Fruit fly (Drosophila melanogaster) whole organism, embryonic: ENCODE results near the gene CG33095.

Source experiments
- Bdp1 ChIP-seq: fragments of 200-800 bp; sonication (Bioruptor generic); optimal IDR thresholded peaks from 3 replicates; lab custom pipeline; 2016; ENCODE audit warnings: missing biosample characterization, missing genetic modification characterization
- C15 ChIP-seq: fragments of 200-800 bp; sonication (Bioruptor generic); IDR thresholded peaks from 3 replicates; pipeline ENCODE4 v1.3.6; 2022; ENCODE audit warnings: missing biosample characterization, missing genetic modification characterization
- CG1024 ChIP-seq: fragments of 200-800 bp; sonication (Bioruptor generic); IDR thresholded peaks from 2 replicates; pipeline ENCODE4 v1.3.6; 2022; ENCODE audit warnings: missing biosample characterization, missing genetic modification characterization
- CG10565 ChIP-seq: fragments of 200-800 bp; sonication (Bioruptor generic); optimal IDR thresholded peaks from 3 replicates; lab custom pipeline; 2016; ENCODE audit warnings: missing biosample characterization, mild to moderate bottlenecking, missing genetic modification characterization
- CG10654 ChIP-seq: fragments of 200-800 bp; sonication (Bioruptor generic); optimal IDR thresholded peaks from 2 replicates; lab custom pipeline; 2016; ENCODE audit warnings: missing biosample characterization, missing genetic modification characterization
- CG11085 ChIP-seq: fragments of 200-800 bp; sonication (Bioruptor generic); IDR thresholded peaks from 2 replicates; pipeline ENCODE4 v1.3.6; 2022; ENCODE audit warnings: missing biosample characterization, missing genetic modification characterization
- CG13894 ChIP-seq: fragments of 200-800 bp; sonication (Bioruptor generic); optimal IDR thresholded peaks from 3 replicates; lab custom pipeline; 2018; ENCODE audit warnings: missing biosample characterization, mild to moderate bottlenecking, missing genetic modification characterization, moderate library complexity
- CG14014 ChIP-seq: fragments of 200-800 bp; sonication (Bioruptor generic); IDR thresholded peaks from 2 replicates; pipeline ENCODE4 v1.3.6; 2022; ENCODE audit warnings: missing biosample characterization, missing genetic modification characterization
- CG15696 ChIP-seq: fragments of 200-800 bp; sonication (Bioruptor generic); optimal IDR thresholded peaks from 2 replicates; lab custom pipeline; 2019; ENCODE audit warnings: missing biosample characterization, mild to moderate bottlenecking, missing genetic modification characterization, moderate library complexity
- CG17186 ChIP-seq: fragments of 200-800 bp; sonication (Bioruptor generic); optimal IDR thresholded peaks from 3 replicates; lab custom pipeline; 2017; ENCODE audit warnings: missing biosample characterization, missing genetic modification reagents, missing genetic modification characterization
- CG17802 ChIP-seq: fragments of 200-800 bp; sonication (Bioruptor generic); optimal IDR thresholded peaks from 2 replicates; lab custom pipeline; 2018; ENCODE audit warnings: missing biosample characterization, mild to moderate bottlenecking, missing genetic modification characterization, moderate library complexity
- CG2116 ChIP-seq: fragments of 200-800 bp; sonication (Bioruptor generic); optimal IDR thresholded peaks from 3 replicates; lab custom pipeline; 2018; ENCODE audit warnings: missing biosample characterization, mild to moderate bottlenecking, missing genetic modification characterization
- CG2202 ChIP-seq: fragments of 200-800 bp; sonication (Bioruptor generic); optimal IDR thresholded peaks from 2 replicates; lab custom pipeline; 2018; ENCODE audit warnings: missing biosample characterization, mild to moderate bottlenecking, missing genetic modification characterization
- CG2678 ChIP-seq: fragments of 200-800 bp; sonication (Bioruptor generic); optimal IDR thresholded peaks from 3 replicates; lab custom pipeline; 2019; ENCODE audit warnings: missing biosample characterization, mild to moderate bottlenecking, missing genetic modification characterization, moderate library complexity
- CG31224 ChIP-seq: fragments of 200-800 bp; sonication (Bioruptor generic); IDR thresholded peaks from 2 replicates; pipeline ENCODE4 v1.3.6; 2022; ENCODE audit warnings: missing biosample characterization, missing genetic modification characterization
- CG3163 ChIP-seq: fragments of 200-800 bp; sonication (Bioruptor generic); optimal IDR thresholded peaks from 3 replicates; lab custom pipeline; 2016; ENCODE audit warnings: missing biosample characterization, missing genetic modification characterization
- CG3407 ChIP-seq: fragments of 200-800 bp; sonication (Bioruptor generic); optimal IDR thresholded peaks from 2 replicates; lab custom pipeline; 2018; ENCODE audit warnings: missing biosample characterization, mild to moderate bottlenecking, missing genetic modification characterization
- CG3995 ChIP-seq: fragments of 200-800 bp; sonication (Bioruptor generic); optimal IDR thresholded peaks from 3 replicates; lab custom pipeline; 2016; ENCODE audit warnings: missing biosample characterization, missing genetic modification characterization
- CG4617 ChIP-seq: fragments of 200-800 bp; sonication (Bioruptor generic); optimal IDR thresholded peaks from 3 replicates; lab custom pipeline; 2016; ENCODE audit warnings: missing biosample characterization, missing genetic modification characterization, borderline replicate concordance
- CG4707 ChIP-seq: fragments of 200-800 bp; sonication (Bioruptor generic); optimal IDR thresholded peaks from 2 replicates; lab custom pipeline; 2018; ENCODE audit warnings: missing biosample characterization, mild to moderate bottlenecking, missing genetic modification characterization, moderate library complexity
- CG7372 ChIP-seq: fragments of 200-800 bp; sonication (Bioruptor generic); IDR thresholded peaks from 2 replicates; pipeline ENCODE4 v1.3.6; 2022; ENCODE audit warnings: missing biosample characterization, missing genetic modification characterization
- CG7786 ChIP-seq: fragments of 200-800 bp; sonication (Bioruptor generic); optimal IDR thresholded peaks from 2 replicates; lab custom pipeline; 2016; ENCODE audit warnings: missing biosample characterization, missing genetic modification characterization
- CG7963 ChIP-seq: fragments of 200-800 bp; sonication (Bioruptor generic); IDR thresholded peaks from 3 replicates; pipeline ENCODE4 v1.3.6; 2022; ENCODE audit warnings: missing biosample characterization, missing genetic modification characterization; ENCODE audit not compliant: partially characterized antibody
- CG8281 ChIP-seq: fragments of 200-800 bp; sonication (Bioruptor generic); optimal IDR thresholded peaks from 2 replicates; lab custom pipeline; 2018; ENCODE audit warnings: missing biosample characterization, mild to moderate bottlenecking, missing genetic modification characterization, moderate library complexity
- Fer1 ChIP-seq: fragments of 200-800 bp; sonication (Bioruptor generic); optimal IDR thresholded peaks from 2 replicates; lab custom pipeline; 2017; ENCODE audit warnings: missing biosample characterization, mild to moderate bottlenecking, missing genetic modification characterization
- Fer2 ChIP-seq: fragments of 200-800 bp; sonication (Bioruptor generic); optimal IDR thresholded peaks from 2 replicates; lab custom pipeline; 2018; ENCODE audit warnings: missing biosample characterization, mild to moderate bottlenecking, missing genetic modification characterization, moderate library complexity
- HLH4C ChIP-seq: fragments of 200-800 bp; sonication (Bioruptor generic); IDR thresholded peaks from 3 replicates; pipeline ENCODE4 v1.3.6; 2022; ENCODE audit warnings: missing biosample characterization, missing genetic modification characterization; ENCODE audit not compliant: partially characterized antibody
- Hand ChIP-seq: fragments of 200-800 bp; sonication (Bioruptor generic); optimal IDR thresholded peaks from 2 replicates; lab custom pipeline; 2017; ENCODE audit warnings: mild to moderate bottlenecking, missing biosample characterization, missing genetic modification reagents, missing genetic modification characterization
- Hey ChIP-seq: fragments of 200-800 bp; sonication (Bioruptor generic); optimal IDR thresholded peaks from 3 replicates; lab custom pipeline; 2018; ENCODE audit warnings: missing biosample characterization, mild to moderate bottlenecking, missing genetic modification characterization
- HmgZ ChIP-seq: fragments of 200-800 bp; sonication (Bioruptor generic); optimal IDR thresholded peaks from 2 replicates; lab custom pipeline; 2018; ENCODE audit warnings: missing biosample characterization, mild to moderate bottlenecking, missing genetic modification characterization
- Hr39 ChIP-seq: fragments of >200 bp; optimal IDR thresholded peaks from 2 replicates; lab custom pipeline; 2017
- NC2α ChIP-seq: fragments of 200-800 bp; sonication (Bioruptor generic); optimal IDR thresholded peaks from 2 replicates; lab custom pipeline; 2016; ENCODE audit warnings: missing biosample characterization, missing genetic modification characterization
- Sox102F ChIP-seq: fragments of 200-800 bp; sonication (Bioruptor generic); optimal IDR thresholded peaks from 2 replicates; lab custom pipeline; 2018; ENCODE audit warnings: missing biosample characterization, mild to moderate bottlenecking, missing genetic modification characterization, moderate library complexity
- Spps ChIP-seq: fragments of 200-800 bp; sonication (Bioruptor generic); optimal IDR thresholded peaks from 2 replicates; lab custom pipeline; 2018; ENCODE audit warnings: missing biosample characterization, mild to moderate bottlenecking, missing genetic modification characterization
- Trl ChIP-seq, 3 experiments: fragments of >200 bp in 2 of 3; fragments of 200-800 bp in 1 of 3; sonication (Bioruptor generic) in 1 of 3; optimal IDR thresholded peaks; 2 replicates in 1 of 3; 3 replicates in 2 of 3; lab custom pipeline; 2016 to 2017; ENCODE audit warnings: missing biosample characterization in 1 of 3, missing genetic modification characterization in 1 of 3
- ase ChIP-seq: fragments of 200-800 bp; sonication (Bioruptor generic); IDR thresholded peaks from 3 replicates; pipeline ENCODE4 v1.3.6; 2022; ENCODE audit warnings: missing biosample characterization, missing genetic modification characterization
- chinmo ChIP-seq: fragments of 200-800 bp; sonication (Bioruptor generic); IDR thresholded peaks from 4 replicates; pipeline ENCODE4 v1.3.6; 2022; ENCODE audit warnings: missing biosample characterization, missing genetic modification characterization; ENCODE audit not compliant: partially characterized antibody
- danr ChIP-seq: fragments of 200-800 bp; sonication (Bioruptor generic); IDR thresholded peaks from 2 replicates; pipeline ENCODE4 v1.3.6; 2022; ENCODE audit warnings: missing biosample characterization, missing genetic modification characterization
- ems ChIP-seq: fragments of 200-800 bp; sonication (Bioruptor generic); optimal IDR thresholded peaks from 3 replicates; lab custom pipeline; 2016; ENCODE audit warnings: missing biosample characterization, missing genetic modification characterization
- ewg ChIP-seq: fragments of 200-800 bp; sonication (Bioruptor generic); optimal IDR thresholded peaks from 3 replicates; lab custom pipeline; 2017; ENCODE audit warnings: mild to moderate bottlenecking, missing biosample characterization, missing genetic modification reagents, missing genetic modification characterization
- fd96Cb ChIP-seq: fragments of 200-800 bp; sonication (Bioruptor generic); optimal IDR thresholded peaks from 2 replicates; lab custom pipeline; 2018; ENCODE audit warnings: missing biosample characterization, mild to moderate bottlenecking, missing genetic modification characterization, moderate library complexity
- fru ChIP-seq: fragments of >200 bp; optimal IDR thresholded peaks from 2 replicates; lab custom pipeline; 2017
- gsb-n ChIP-seq: fragments of 200-800 bp; sonication (Bioruptor generic); optimal IDR thresholded peaks from 3 replicates; lab custom pipeline; 2018; ENCODE audit warnings: missing biosample characterization, mild to moderate bottlenecking, missing genetic modification characterization
- ind ChIP-seq: fragments of 200-800 bp; sonication (Bioruptor generic); optimal IDR thresholded peaks from 3 replicates; lab custom pipeline; 2016; ENCODE audit warnings: missing biosample characterization, missing genetic modification characterization
- lola ChIP-seq, 3 experiments: fragments of >200 bp in 2 of 3; fragments of 200-800 bp in 1 of 3; sonication (Bioruptor generic) in 1 of 3; optimal IDR thresholded peaks; 2 replicates each; lab custom pipeline; 2017 to 2019; ENCODE audit warnings: missing biosample characterization in 3 of 3, missing genetic modification characterization in 3 of 3, mild to moderate bottlenecking in 1 of 3, moderate library complexity in 1 of 3
- otp ChIP-seq: fragments of 200-800 bp; sonication (Bioruptor generic); IDR thresholded peaks from 3 replicates; pipeline ENCODE4, ENCODE4 v1.3.6; 2022; ENCODE audit warnings: missing biosample characterization, missing genetic modification characterization
- tna ChIP-seq: fragments of 200-800 bp; sonication (Bioruptor generic); IDR thresholded peaks from 2 replicates; pipeline ENCODE4 v1.3.6; 2022; ENCODE audit warnings: missing biosample characterization, missing genetic modification characterization; ENCODE audit not compliant: partially characterized antibody
- trem ChIP-seq: fragments of 200-800 bp; optimal IDR thresholded peaks from 3 replicates; lab custom pipeline; 2019; ENCODE audit warnings: missing biosample characterization, mild to moderate bottlenecking, missing genetic modification characterization, moderate library complexity
- zen ChIP-seq: fragments of 200-800 bp; sonication (Bioruptor generic); optimal IDR thresholded peaks from 3 replicates; lab custom pipeline; 2018; ENCODE audit warnings: missing biosample characterization, mild to moderate bottlenecking, missing genetic modification characterization, moderate library complexity

The CG33095 gene

dm6 chr3R:25049742-25050517, 47.5 kb upstream of the CG33095 start (continued):
- TF ChIP-seq danr (GFP tag; lab: Robert Waterston, UW) = no peak
- no peak for TF ChIP-seq CG8281
- no peak for TF ChIP-seq fd96Cb (tag; lab: Kevin White, UChicago)
- no peak for TF ChIP-seq CG2678 (tag; lab: Kevin White, UChicago)
- peak; percentile 48 for TF ChIP-seq trem (tag; lab: Kevin White, UChicago)
- TF ChIP-seq CG7372 (GFP tag; lab: Robert Waterston, UW) = no peak
- peak; percentile 3 for TF ChIP-seq CG2202 (tag; lab: Kevin White, UChicago)
- peak; percentile 70 for TF ChIP-seq Fer1 (GFP tag; lab: Kevin White, UChicago)
- no peak for TF ChIP-seq gsb-n (tag; lab: Kevin White, UChicago)
- TF ChIP-seq Fer2 (tag; lab: Kevin White, UChicago) = peak; percentile 14
- TF ChIP-seq CG4617 (GFP tag; lab: Kevin White, UChicago) = no peak
- no peak for TF ChIP-seq CG4707 (GFP tag; lab: Kevin White, UChicago)
- TF ChIP-seq CG31224 (GFP tag; lab: Robert Waterston, UW) = no peak
- no peak for TF ChIP-seq fru (lab: Kevin White, UChicago)
- TF ChIP-seq Hey (tag; lab: Kevin White, UChicago) = no peak
- TF ChIP-seq Spps (tag; lab: Kevin White, UChicago) = no peak
- no peak for TF ChIP-seq CG3407 (GFP tag; lab: Kevin White, UChicago)
- TF ChIP-seq HmgZ (tag; lab: Kevin White, UChicago) = peak; percentile 75
- peak; percentile 89 for TF ChIP-seq CG13894 (tag; lab: Kevin White, UChicago)
- peak; percentile 55 for TF ChIP-seq Hand (GFP tag; lab: Kevin White, UChicago)
- no peak for TF ChIP-seq NC2α (GFP tag; lab: Kevin White, UChicago)
- no peak for TF ChIP-seq zen
- peak; percentile 63 for TF ChIP-seq CG2116 (GFP tag; lab: Kevin White, UChicago)
- no peak for TF ChIP-seq CG11085 (GFP tag; lab: Robert Waterston, UW)
- TF ChIP-seq CG15696 (tag; lab: Kevin White, UChicago) = no peak
- TF ChIP-seq chinmo (GFP tag; lab: Robert Waterston, UW) = no peak
- TF ChIP-seq HLH4C (GFP tag; lab: Robert Waterston, UW) = no peak
- TF ChIP-seq C15 (GFP tag; lab: Robert Waterston, UW) = no peak
- no peak for TF ChIP-seq lola (GFP tag; optimal IDR thresholded peaks at IDR 0.05; lab: Kevin White, UChicago)
- peak; percentile 65 for TF ChIP-seq CG3995
- TF ChIP-seq CG3163 = peak; percentile 25
- no peak for TF ChIP-seq ase (GFP tag; lab: Robert Waterston, UW)
- no peak for TF ChIP-seq ind
- TF ChIP-seq CG7786 (GFP tag; lab: Kevin White, UChicago) = no peak
- TF ChIP-seq Hr39 (lab: Kevin White, UChicago) = no peak
- no peak for TF ChIP-seq Sox102F
- no peak for TF ChIP-seq CG17186 (GFP tag; lab: Kevin White, UChicago)
- no peak for TF ChIP-seq CG10654
- TF ChIP-seq ems (GFP tag; lab: Kevin White, UChicago) = no peak
- TF ChIP-seq Trl (optimal IDR thresholded peaks at IDR 0.05; lab: Kevin White, UChicago) = peak; percentile 49 to 84
- peak; percentile 9 for TF ChIP-seq Trl (GFP tag; optimal IDR thresholded peaks at IDR 0.05; lab: Kevin White, UChicago)
- TF ChIP-seq otp (GFP tag; lab: Robert Waterston, UW) = no peak
- TF ChIP-seq CG7963 (GFP tag; lab: Robert Waterston, UW) = no peak
- no peak for TF ChIP-seq tna (GFP tag; lab: Robert Waterston, UW)
- TF ChIP-seq CG1024 = no peak
- TF ChIP-seq CG17802 (tag; lab: Kevin White, UChicago) = no peak
- TF ChIP-seq CG10565 (GFP tag; lab: Kevin White, UChicago) = no peak
- TF ChIP-seq Bdp1 = no peak
- TF ChIP-seq CG14014 (GFP tag; lab: Robert Waterston, UW) = no peak
- no peak for TF ChIP-seq ewg
